Worm (Caenorhabditis elegans) whole organism, young adult: ENCODE results near the gene C55C3.4.
A peak's percentile ranks its signal among the peaks of the same experiment; 100 is the strongest.

ENCODE experiments used
- F39B2.1 ChIP-seq: fragments of 200-800 bp; sonication (Bioruptor generic); IDR thresholded peaks from 2 replicates; pipeline ENCODE4 v1.3.6; 2022; ENCODE audit warnings: missing genetic modification reagents, missing genetic modification characterization, missing compliant biosample characterization
- F49E8.2 ChIP-seq: sonication (generic microtip); optimal IDR thresholded peaks from 3 replicates; lab custom pipeline; 2017; ENCODE audit warnings: missing genetic modification characterization, mild to moderate bottlenecking, missing compliant biosample characterization, antibody characterized with exemption, moderate library complexity; ENCODE audit not compliant: insufficient read depth
- Y53G8AR.9 ChIP-seq: fragments of 200-800 bp; sonication (Bioruptor generic); conservative IDR thresholded peaks from 2 replicates; pipeline ENCODE4 v1.3.6; 2022; ENCODE audit warnings: missing genetic modification reagents, missing genetic modification characterization, missing compliant biosample characterization
- attf-3 ChIP-seq: fragments of 200-800 bp; sonication (Bioruptor generic); conservative IDR thresholded peaks from 2 replicates; pipeline ENCODE4 v1.3.6; 2022; ENCODE audit warnings: missing genetic modification reagents, missing genetic modification characterization, missing compliant biosample characterization
- attf-6 ChIP-seq: fragments of 200-800 bp; sonication (Bioruptor generic); IDR thresholded peaks from 2 replicates; pipeline ENCODE4 v1.3.6; 2022; ENCODE audit warnings: missing genetic modification reagents, missing genetic modification characterization, missing compliant biosample characterization
- ceh-27 ChIP-seq: fragments of 200-800 bp; sonication (Bioruptor generic); optimal IDR thresholded peaks from 2 replicates; lab custom pipeline; 2018; ENCODE audit warnings: mild to moderate bottlenecking, missing genetic modification characterization, moderate library complexity, missing compliant biosample characterization
- ceh-79 ChIP-seq: sonication (generic microtip); optimal IDR thresholded peaks from 2 replicates; lab custom pipeline; 2017; ENCODE audit warnings: mild to moderate bottlenecking, missing genetic modification characterization, missing compliant biosample characterization
- chd-7 ChIP-seq: sonication (generic microtip); optimal IDR thresholded peaks from 2 replicates; lab custom pipeline; 2016; ENCODE audit warnings: mild to moderate bottlenecking, missing genetic modification characterization, moderate library complexity, missing compliant biosample characterization
- egl-44 ChIP-seq: fragments of 200-800 bp; sonication (Bioruptor generic); IDR thresholded peaks from 2 replicates; pipeline ENCODE4 v1.3.6; 2022; ENCODE audit warnings: missing genetic modification reagents, missing genetic modification characterization, missing compliant biosample characterization
- gei-17 ChIP-seq: fragments of 200-800 bp; sonication (Bioruptor generic); optimal IDR thresholded peaks from 2 replicates; lab custom pipeline; 2018; ENCODE audit warnings: mild to moderate bottlenecking, missing genetic modification characterization, missing compliant biosample characterization
- hlh-26 ChIP-seq: fragments of 200-800 bp; sonication (Bioruptor generic); conservative IDR thresholded peaks from 2 replicates; pipeline ENCODE4 v1.3.6; 2022; ENCODE audit warnings: missing genetic modification reagents, missing genetic modification characterization, missing compliant biosample characterization
- hmg-1.2 ChIP-seq: fragments of 200-800 bp; sonication (Bioruptor generic); IDR thresholded peaks from 2 replicates; pipeline ENCODE4 v1.3.6; 2022; ENCODE audit warnings: missing genetic modification reagents, missing genetic modification characterization, missing compliant biosample characterization
- lin-40 ChIP-seq: sonication (generic microtip); optimal IDR thresholded peaks from 2 replicates; lab custom pipeline; 2016; ENCODE audit warnings: missing genetic modification characterization, mild to moderate bottlenecking, missing compliant biosample characterization, missing genotype, missing genetic modification reagents
- lin-54 ChIP-seq: fragments of 200-800 bp; sonication (Bioruptor generic); optimal IDR thresholded peaks from 2 replicates; lab custom pipeline; 2018; ENCODE audit warnings: mild to moderate bottlenecking, missing genetic modification characterization, missing compliant biosample characterization
- madf-3 ChIP-seq: fragments of 200-800 bp; sonication (Bioruptor generic); IDR thresholded peaks from 2 replicates; pipeline ENCODE4 v1.3.6; 2022; ENCODE audit warnings: missing genetic modification reagents, missing genetic modification characterization, missing compliant biosample characterization
- mel-28 ChIP-seq: sonication (generic microtip); optimal IDR thresholded peaks from 2 replicates; lab custom pipeline; 2016; ENCODE audit warnings: borderline replicate concordance, mild to moderate bottlenecking, missing genetic modification characterization, missing compliant biosample characterization
- mxl-1 ChIP-seq: sonication (generic microtip); optimal IDR thresholded peaks from 2 replicates; lab custom pipeline; 2016; ENCODE audit warnings: missing genetic modification characterization, missing compliant biosample characterization
- nhr-80 ChIP-seq: sonication (generic microtip); optimal IDR thresholded peaks from 2 replicates; lab custom pipeline; 2016; ENCODE audit warnings: missing genetic modification characterization, missing compliant biosample characterization
- rec-8 ChIP-seq, 2 experiments: sonication (generic microtip); optimal IDR thresholded peaks; 2 replicates each; lab custom pipeline; 2016; ENCODE audit warnings: mild to moderate bottlenecking in 2 of 2, missing genetic modification characterization in 2 of 2, missing genetic modification reagents in 2 of 2, missing genotype in 2 of 2, missing biosample characterization in 1 of 2, missing compliant biosample characterization in 1 of 2, moderate library complexity in 1 of 2
- rpc-1 ChIP-seq, 2 experiments: fragments of 150-350 bp in 1 of 2; sonication (generic microtip) in 1 of 2; optimal IDR thresholded peaks; 2 replicates each; lab custom pipeline; 2014 to 2018; ENCODE audit warnings: missing biosample characterization in 1 of 2, missing genetic modification characterization in 1 of 2, missing genetic modification reagents in 1 of 2, missing genotype in 1 of 2
- snpc-4 ChIP-seq, 5 experiments: fragments of 150-350 bp in 1 of 5; sonication (generic microtip) in 4 of 5; optimal IDR thresholded peaks; 2 replicates each; lab custom pipeline; 2014 to 2018; ENCODE audit warnings: missing genetic modification characterization in 5 of 5, missing biosample characterization in 3 of 5, antibody characterized with exemption in 2 of 5, mild to moderate bottlenecking in 2 of 5, missing compliant biosample characterization in 2 of 5, missing genotype in 2 of 5, moderate library complexity in 2 of 5, missing genetic modification reagents in 1 of 5
- tlf-1 ChIP-seq: fragments of 200-800 bp; sonication (Bioruptor generic); optimal IDR thresholded peaks from 2 replicates; lab custom pipeline; 2018; ENCODE audit warnings: mild to moderate bottlenecking, missing genetic modification characterization, missing compliant biosample characterization
- unc-62 ChIP-seq: fragments of 150-350 bp; optimal IDR thresholded peaks from 2 replicates; lab custom pipeline; 2014; ENCODE audit warnings: missing biosample characterization, missing genetic modification reagents, missing genetic modification characterization
- zfh-2 ChIP-seq: fragments of 200-800 bp; sonication (Bioruptor generic); conservative IDR thresholded peaks from 2 replicates; pipeline ENCODE4 v1.3.6; 2022; ENCODE audit warnings: missing genetic modification reagents, missing genetic modification characterization, missing compliant biosample characterization
- ztf-18 ChIP-seq: sonication (generic microtip); optimal IDR thresholded peaks from 2 replicates; lab custom pipeline; 2016; ENCODE audit warnings: missing genotype, mild to moderate bottlenecking, missing genetic modification characterization, missing compliant biosample characterization
- ztf-26 ChIP-seq: sonication (generic microtip); optimal IDR thresholded peaks from 2 replicates; lab custom pipeline; 2017; ENCODE audit warnings: missing genetic modification characterization, missing compliant biosample characterization
- ztf-28 ChIP-seq: fragments of 200-800 bp; sonication (Bioruptor generic); IDR thresholded peaks from 2 replicates; pipeline ENCODE4 v1.3.6; 2022; ENCODE audit warnings: missing genetic modification reagents, missing genetic modification characterization, missing compliant biosample characterization

The C55C3.4 gene

DNA sequence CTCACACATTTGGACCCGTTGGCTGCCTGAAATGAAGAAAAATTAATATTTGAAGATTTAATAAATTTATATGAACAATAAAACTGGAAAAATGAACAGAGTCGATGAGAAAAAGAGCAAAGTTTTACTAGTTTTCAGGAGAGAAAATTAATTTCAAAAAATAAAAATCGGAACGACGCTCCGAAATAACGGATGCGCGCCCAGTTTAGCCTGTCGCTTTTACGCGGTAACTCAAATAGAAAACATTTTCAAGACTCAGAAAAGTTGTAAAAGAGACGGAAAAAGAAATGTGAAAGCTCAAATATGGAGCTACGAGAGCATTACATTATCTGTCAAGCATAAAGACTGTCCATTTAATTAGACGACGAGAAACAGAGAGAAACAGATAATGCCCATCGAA is 25.5 kb upstream of the C55C3.4 start, which contains the start of the genes C55C3.73 and perm-5:
C55C3.73 (minus strand) TSS at position 9 of the 400 bp plus-strand sequence.
perm-5 (minus strand) TSS at position 26 of the 400 bp plus-strand sequence.
- no peak for TF ChIP-seq mel-28 (tag; lab: Kevin White, UChicago)
- peak; percentile 85 for TF ChIP-seq attf-3 (GFP tag; lab: Robert Waterston, UW)
- TF ChIP-seq ztf-26, result no peak
- no peak for TF ChIP-seq hlh-26 (GFP tag; lab: Robert Waterston, UW)
- no peak for TF ChIP-seq lin-54

DNA sequence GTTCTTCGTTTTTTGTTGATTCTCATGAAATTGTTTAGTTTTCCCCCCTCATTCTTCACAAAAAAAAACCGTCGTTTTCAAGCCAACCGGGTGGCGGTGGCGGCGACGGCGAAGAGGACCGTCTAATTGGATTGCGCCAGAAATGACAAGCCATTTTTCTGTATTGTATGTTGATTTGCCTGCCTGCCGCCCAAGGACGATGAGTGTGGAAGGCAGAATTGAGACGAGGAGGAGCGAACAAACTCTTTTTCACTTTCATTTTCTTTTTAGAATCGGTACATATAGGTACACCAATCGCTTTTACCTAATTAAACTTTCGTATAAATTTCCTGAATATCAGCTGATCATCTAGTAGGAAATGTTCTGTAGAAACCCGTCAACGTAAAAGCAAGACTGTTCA is 23.7 kb upstream of the C55C3.4 start:
- no peak for TF ChIP-seq hlh-26 (GFP tag; lab: Robert Waterston, UW)
- TF ChIP-seq Y53G8AR.9 (GFP tag; lab: Robert Waterston, UW), result no peak
- TF ChIP-seq ceh-79 (tag; lab: Kevin White, UChicago), result no peak
- TF ChIP-seq tlf-1 (GFP tag; lab: Kevin White, UChicago), result no peak

DNA sequence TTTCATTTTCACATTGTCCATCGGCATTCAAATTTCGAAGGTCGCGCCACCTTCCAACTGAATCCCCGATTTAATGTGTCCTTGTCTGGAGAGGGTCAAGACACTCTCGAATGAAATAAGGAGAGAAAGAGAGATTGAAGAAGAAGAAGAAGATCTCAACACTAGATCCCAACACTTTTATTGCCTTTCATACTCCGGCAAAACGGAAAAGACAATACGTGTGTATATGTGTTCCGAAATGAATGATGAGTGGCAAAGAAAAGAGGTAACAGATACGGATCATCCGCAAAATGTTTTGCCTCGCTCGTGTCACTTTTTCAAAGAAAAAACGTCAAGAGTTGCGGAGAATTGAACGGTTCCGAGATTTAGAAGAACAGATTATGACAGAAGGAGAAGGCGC is 22.4 kb upstream of the C55C3.4 start:
- TF ChIP-seq gei-17 (GFP tag; lab: Kevin White, UChicago), result no peak
- no peak for TF ChIP-seq egl-44 (GFP tag; lab: Robert Waterston, UW)
- TF ChIP-seq F49E8.2 (tag; lab: Kevin White, UChicago), result no peak

DNA sequence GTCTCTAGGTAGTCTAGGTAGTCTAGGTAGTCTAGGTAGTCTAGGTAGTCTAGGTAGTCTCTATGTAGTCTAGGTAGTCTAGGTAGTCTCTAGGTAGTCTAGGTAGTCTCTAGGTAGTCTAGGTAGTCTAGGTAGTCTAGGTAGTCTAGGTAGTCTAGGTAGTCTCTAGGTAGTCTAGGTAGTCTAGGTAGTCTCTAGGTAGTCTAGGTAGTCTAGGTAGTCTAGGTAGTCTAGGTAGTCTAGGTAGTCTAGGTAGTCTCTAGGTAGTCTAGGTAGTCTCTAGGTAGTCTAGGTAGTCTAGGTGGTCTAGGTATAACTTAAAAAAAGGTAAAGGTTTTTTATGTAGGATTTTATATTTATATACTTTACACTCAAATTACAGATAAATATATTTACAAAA is 13.2 kb upstream of the C55C3.4 start:
- TF ChIP-seq madf-3 (GFP tag; lab: Robert Waterston, UW) (peak; percentile 80; the same call in 1 of the 2 replicates), attf-6 (0 out of 2 replicates have a peak, but pooled peaks have one; percentile 14)
- TF ChIP-seq, all 124 proteins: peak for 2; not testable (repeated sequence) for 122

DNA sequence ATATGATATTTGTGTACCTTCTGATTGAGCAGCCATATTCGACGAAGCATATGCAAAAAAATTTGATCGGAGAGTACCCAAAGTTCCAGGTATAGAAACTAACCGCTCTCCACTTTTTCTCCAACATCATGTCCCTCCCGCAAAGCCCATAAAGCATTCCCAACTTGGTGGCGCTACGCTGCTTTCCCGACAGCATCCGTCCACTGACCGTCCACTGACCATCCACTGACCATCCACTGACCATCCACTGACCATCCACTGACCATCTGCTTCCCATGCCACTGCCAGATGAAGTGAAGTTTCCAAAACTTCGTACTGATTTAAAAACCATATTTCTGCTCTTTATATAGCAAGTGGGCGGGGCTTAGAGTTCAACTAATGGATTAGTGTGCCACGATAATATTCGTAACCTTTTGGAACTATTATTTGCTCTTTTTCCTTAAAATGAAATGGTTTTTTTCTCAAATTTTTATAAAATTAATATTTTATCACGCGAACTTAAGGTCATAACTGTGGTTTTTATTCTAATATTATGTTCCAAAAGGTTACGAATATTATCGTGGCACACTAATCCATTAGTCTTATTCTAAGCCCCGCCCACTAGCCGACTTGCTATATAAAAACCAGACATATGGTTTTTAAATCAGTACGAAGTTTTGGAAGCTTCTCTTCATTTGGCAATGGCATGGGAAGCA is 12.6 kb upstream of the C55C3.4 start, which contains the start of gene C55C3.8:
C55C3.8 (plus strand) TSS at position 645 of the 695 bp plus-strand sequence.
- TF ChIP-seq zfh-2 (GFP tag; lab: Robert Waterston, UW) (no peak), chd-7 (no peak), ztf-18 (tag; lab: Kevin White, UChicago) (no peak), gei-17 (GFP tag; lab: Kevin White, UChicago) (no peak), unc-62 (GFP tag; lab: Kevin White, UChicago) (no peak), rec-8 (tag; optimal IDR thresholded peaks at IDR 0.05; lab: Kevin White, UChicago) (no peak), F39B2.1 (no peak), ztf-28 (GFP tag; lab: Robert Waterston, UW) (no peak), rpc-1 (optimal IDR thresholded peaks at IDR 0.05; lab: Kevin White, UChicago) (no peak), rpc-1 (tag; optimal IDR thresholded peaks at IDR 0.05; lab: Kevin White, UChicago) (no peak)

DNA sequence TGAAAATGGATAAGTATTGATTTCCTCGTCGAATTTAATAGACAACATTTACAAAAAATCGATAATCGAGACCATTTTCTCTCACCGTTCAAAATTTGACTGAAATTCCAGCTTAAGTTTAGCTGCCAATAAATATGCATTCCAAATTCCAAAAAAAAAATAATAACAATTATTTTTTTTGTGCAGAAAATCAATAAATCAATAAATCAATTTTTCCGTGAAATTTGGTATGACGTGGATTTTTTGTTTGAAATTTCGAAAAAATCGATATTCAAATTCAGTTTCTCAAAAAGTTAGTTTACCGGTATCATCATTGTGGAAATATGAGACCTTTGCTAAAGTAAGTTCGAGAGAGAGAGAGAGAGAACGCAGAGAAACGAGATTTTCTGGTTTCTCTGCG is 7.1 kb upstream of the C55C3.4 start, which contains the start of gene C55C3.3:
C55C3.3 (plus strand) TSS at position 274 of the 400 bp plus-strand sequence.
- TF ChIP-seq ceh-27 (no peak), mxl-1 (no peak), snpc-4 (GFP tag; optimal IDR thresholded peaks at IDR 0.05; lab: Kevin White, UChicago) (no peak), snpc-4 (tag; optimal IDR thresholded peaks at IDR 0.05; lab: Kevin White, UChicago) (peak in 1 of 4 experiments; percentile 61), nhr-80 (no peak), hmg-1.2 (no peak), lin-40 (tag; lab: Kevin White, UChicago) (no peak)
- TF ChIP-seq, all 124 proteins: peak for 1
